Worm (Caenorhabditis elegans): ENCODE data around the gene F55D1.1.

DNA sequence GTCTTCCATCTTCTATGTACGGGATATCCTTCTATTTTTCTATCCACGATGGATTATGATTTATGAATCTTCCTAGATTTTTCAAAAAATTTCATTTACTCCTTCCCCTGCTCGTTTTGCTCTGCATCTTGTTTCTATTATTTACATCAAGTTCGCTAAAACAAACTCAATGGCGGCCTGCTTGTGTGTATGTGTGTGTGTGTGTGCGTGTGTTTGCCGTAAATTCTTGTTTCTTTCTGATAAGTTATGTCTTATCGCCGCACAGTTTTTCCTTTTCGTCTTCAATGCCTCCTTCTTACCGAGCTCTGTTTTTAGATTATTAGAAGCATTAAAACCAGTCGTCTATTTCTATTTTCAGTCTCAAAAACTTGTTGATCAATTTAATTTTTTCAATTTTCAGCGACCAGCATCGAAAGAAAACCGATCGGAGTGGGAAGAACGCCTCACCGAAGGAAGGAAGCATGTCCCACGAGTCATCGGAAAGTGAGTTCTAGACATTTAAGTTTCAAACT, 10.3 kb upstream of the F55D1.1 start, which contains the start of gene dlg-1:
- TF ChIP-seq lin-13 (GFP tag; optimal IDR thresholded peaks at IDR 0.05) (no peak), snpc-4 (tag; optimal IDR thresholded peaks at IDR 0.05) (no peak), F13H6.1 (tag; optimal IDR thresholded peaks at IDR 0.05) (no peak), elt-3 (tag; optimal IDR thresholded peaks at IDR 0.05) (no peak), nhr-6 (tag; optimal IDR thresholded peaks at IDR 0.05) (no peak), gmeb-1 (tag; optimal IDR thresholded peaks at IDR 0.05) (peak; percentile 4), unc-55 (GFP tag; optimal IDR thresholded peaks at IDR 0.05) (no peak), nhr-12 (tag; optimal IDR thresholded peaks at IDR 0.05) (no peak), ama-1 (optimal IDR thresholded peaks at IDR 0.05) (no peak), ztf-4 (tag; optimal IDR thresholded peaks at IDR 0.05) (no peak), lsy-2 (tag; optimal IDR thresholded peaks at IDR 0.05) (no peak)

Measured in whole organism, L2 larva.